Worm (Caenorhabditis elegans) whole organism, L2 larva: ENCODE results near the gene zak-1.

Experiments used
- F13H6.1 ChIP-seq: sonication (generic microtip); optimal IDR thresholded peaks from 2 replicates; lab custom pipeline; 2016; ENCODE audit warnings: missing genetic modification characterization, missing compliant biosample characterization
- R02D3.7 ChIP-seq: fragments of 150-350 bp; optimal IDR thresholded peaks from 2 replicates; lab custom pipeline; 2014; ENCODE audit warnings: missing biosample characterization, missing genetic modification characterization
- ZK546.5 ChIP-seq: sonication (generic microtip); optimal IDR thresholded peaks from 2 replicates; lab custom pipeline; 2017; ENCODE audit warnings: missing biosample characterization, missing genetic modification characterization
- alr-1 ChIP-seq: fragments of 150-350 bp; optimal IDR thresholded peaks from 2 replicates; lab custom pipeline; 2014; ENCODE audit warnings: missing biosample characterization, missing genetic modification characterization
- aly-2 ChIP-seq: fragments of 150-350 bp; optimal IDR thresholded peaks from 2 replicates; lab custom pipeline; 2014; ENCODE audit warnings: missing biosample characterization, missing genetic modification characterization
- ama-1 ChIP-seq: fragments of 150-350 bp; optimal IDR thresholded peaks from 2 replicates; lab custom pipeline; 2018; ENCODE audit warnings: inconsistent platforms
- blmp-1 ChIP-seq: sonication (generic microtip); optimal IDR thresholded peaks from 2 replicates; lab custom pipeline; 2017; ENCODE audit warnings: missing genetic modification characterization, mild to moderate bottlenecking, missing compliant biosample characterization, antibody characterized with exemption, moderate library complexity; ENCODE audit not compliant: insufficient read depth
- dmd-4 ChIP-seq: sonication (generic microtip); optimal IDR thresholded peaks from 2 replicates; lab custom pipeline; 2017; ENCODE audit warnings: missing biosample characterization, missing genetic modification characterization
- elt-1 ChIP-seq: fragments of 150-350 bp; optimal IDR thresholded peaks from 2 replicates; lab custom pipeline; 2014; ENCODE audit warnings: missing biosample characterization, missing genetic modification characterization
- fos-1 ChIP-seq: fragments of 150-350 bp; optimal IDR thresholded peaks from 2 replicates; lab custom pipeline; 2014; ENCODE audit warnings: missing biosample characterization, missing genetic modification characterization
- lin-11 ChIP-seq: fragments of 150-350 bp; sonication (generic microtip); optimal IDR thresholded peaks from 2 replicates; lab custom pipeline; 2014; ENCODE audit warnings: missing biosample characterization, missing genetic modification characterization, inconsistent platforms, mixed read lengths
- lin-13 ChIP-seq: fragments of 150-350 bp; optimal IDR thresholded peaks from 2 replicates; lab custom pipeline; 2014; ENCODE audit warnings: missing biosample characterization, missing genetic modification reagents, missing genetic modification characterization
- lin-39 ChIP-seq: fragments of 150-350 bp; optimal IDR thresholded peaks from 2 replicates; lab custom pipeline; 2014; ENCODE audit warnings: missing biosample characterization, missing genetic modification reagents, missing genetic modification characterization
- lsy-2 ChIP-seq, 2 experiments: fragments of 150-350 bp in 1 of 2; sonication (generic microtip) in 1 of 2; optimal IDR thresholded peaks; 2 replicates each; lab custom pipeline; 2014 to 2017; ENCODE audit warnings: missing biosample characterization in 2 of 2, missing genetic modification characterization in 2 of 2
- mab-5 ChIP-seq: fragments of 150-350 bp; optimal IDR thresholded peaks from 2 replicates; lab custom pipeline; 2014; ENCODE audit warnings: missing biosample characterization, missing genetic modification characterization
- mbf-1 ChIP-seq: sonication (generic microtip); optimal IDR thresholded peaks from 2 replicates; lab custom pipeline; 2017; ENCODE audit warnings: missing biosample characterization, missing genetic modification characterization
- mdl-1 ChIP-seq, 2 experiments: fragments of 150-350 bp in 1 of 2; sonication (generic microtip) in 1 of 2; optimal IDR thresholded peaks; 2 replicates each; lab custom pipeline; 2017; ENCODE audit warnings: missing biosample characterization in 2 of 2, missing genetic modification characterization in 2 of 2
- nhr-10 ChIP-seq: sonication (generic microtip); optimal IDR thresholded peaks from 2 replicates; lab custom pipeline; 2017; ENCODE audit warnings: missing biosample characterization, missing genetic modification characterization
- nhr-11 ChIP-seq: fragments of 150-350 bp; optimal IDR thresholded peaks from 2 replicates; lab custom pipeline; 2014; ENCODE audit warnings: missing biosample characterization, missing genetic modification characterization
- nhr-12 ChIP-seq: fragments of 150-350 bp; optimal IDR thresholded peaks from 2 replicates; lab custom pipeline; 2014; ENCODE audit warnings: missing biosample characterization, missing genetic modification characterization
- nhr-129 ChIP-seq: fragments of 150-350 bp; optimal IDR thresholded peaks from 2 replicates; lab custom pipeline; 2014; ENCODE audit warnings: missing biosample characterization, missing genetic modification characterization
- nhr-21 ChIP-seq: fragments of 150-350 bp; optimal IDR thresholded peaks from 2 replicates; lab custom pipeline; 2014; ENCODE audit warnings: missing biosample characterization, missing genetic modification characterization
- nhr-23 ChIP-seq: fragments of 150-350 bp; optimal IDR thresholded peaks from 2 replicates; lab custom pipeline; 2014; ENCODE audit warnings: missing biosample characterization, missing genetic modification reagents, missing genetic modification characterization
- nhr-25 ChIP-seq: fragments of 150-350 bp; sonication (generic microtip); optimal IDR thresholded peaks from 3 replicates; lab custom pipeline; 2014; ENCODE audit warnings: missing biosample characterization, missing genetic modification characterization
- nhr-6 ChIP-seq: fragments of 150-350 bp; optimal IDR thresholded peaks from 2 replicates; lab custom pipeline; 2014; ENCODE audit warnings: missing biosample characterization, missing genetic modification characterization
- nhr-77 ChIP-seq: fragments of 150-350 bp; optimal IDR thresholded peaks from 2 replicates; lab custom pipeline; 2014; ENCODE audit warnings: missing biosample characterization, missing genetic modification characterization
- peb-1 ChIP-seq: fragments of 150-350 bp; optimal IDR thresholded peaks from 2 replicates; lab custom pipeline; 2014; ENCODE audit warnings: missing biosample characterization, missing genetic modification characterization
- sem-4 ChIP-seq: fragments of 150-350 bp; optimal IDR thresholded peaks from 2 replicates; lab custom pipeline; 2014; ENCODE audit warnings: missing biosample characterization, missing genetic modification reagents, missing genetic modification characterization
- skn-1 ChIP-seq: sonication (generic microtip); optimal IDR thresholded peaks from 2 replicates; lab custom pipeline; 2017; ENCODE audit warnings: missing biosample characterization, missing genetic modification characterization
- unc-39 ChIP-seq: fragments of 150-350 bp; optimal IDR thresholded peaks from 2 replicates; lab custom pipeline; 2014; ENCODE audit warnings: missing biosample characterization, missing genetic modification characterization
- unc-55 ChIP-seq: fragments of 150-350 bp; sonication (generic microtip); optimal IDR thresholded peaks from 3 replicates; lab custom pipeline; 2014; ENCODE audit warnings: missing biosample characterization, missing genetic modification reagents, missing genetic modification characterization
- ztf-1 ChIP-seq: fragments of 200-800 bp; sonication (Bioruptor generic); conservative IDR thresholded peaks from 2 replicates; pipeline ENCODE4 v1.3.6; 2022; ENCODE audit warnings: missing genetic modification characterization, missing compliant biosample characterization
- ztf-11 ChIP-seq: sonication (generic microtip); optimal IDR thresholded peaks from 2 replicates; lab custom pipeline; 2017; ENCODE audit warnings: missing biosample characterization, missing genetic modification characterization
- ztf-4 ChIP-seq: fragments of 150-350 bp; optimal IDR thresholded peaks from 2 replicates; lab custom pipeline; 2014; ENCODE audit warnings: missing biosample characterization, missing genetic modification characterization

Gene zak-1

DNA sequence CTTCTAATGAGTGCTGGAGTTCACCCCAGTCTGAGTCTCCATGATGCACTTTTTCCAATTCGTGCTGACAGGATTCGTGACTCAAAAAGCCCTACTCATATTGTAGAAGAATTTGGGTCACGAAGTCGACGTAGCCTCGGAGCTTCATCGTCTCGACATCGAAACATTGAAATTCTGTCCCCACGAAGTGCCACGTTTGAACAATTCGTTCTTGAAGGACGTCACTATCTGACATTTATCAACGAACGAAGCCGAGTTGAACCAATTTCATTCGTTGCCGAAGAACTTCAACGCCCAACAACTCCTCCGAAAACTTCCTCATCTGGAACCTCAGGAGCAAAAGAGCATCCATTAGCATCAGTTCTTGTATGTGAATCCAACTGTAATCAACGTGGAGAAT, 17.5 kb downstream of the zak-1 start:
- TF ChIP-seq ama-1 (no peak), mbf-1 (no peak), lin-11 (no peak), nhr-11 (no peak), F13H6.1 (no peak), nhr-77 (tag; lab: Kevin White, UChicago) (no peak), nhr-25 (tag; lab: Kevin White, UChicago) (no peak), nhr-129 (tag; lab: Kevin White, UChicago) (no peak), unc-39 (tag; lab: Kevin White, UChicago) (no peak), nhr-12 (tag; lab: Kevin White, UChicago) (no peak), sem-4 (tag; lab: Kevin White, UChicago) (no peak), nhr-6 (no peak), lsy-2 (tag; optimal IDR thresholded peaks at IDR 0.05; lab: Kevin White, UChicago) (no peak), lin-39 (tag; lab: Kevin White, UChicago) (no peak), nhr-21 (tag; lab: Kevin White, UChicago) (no peak), nhr-23 (tag; lab: Kevin White, UChicago) (no peak), mdl-1 (tag; optimal IDR thresholded peaks at IDR 0.05; lab: Kevin White, UChicago) (no peak)

- no peak for TF ChIP-seq lsy-2 (tag; optimal IDR thresholded peaks at IDR 0.05; lab: Kevin White, UChicago)
Observed at ce11 chrIII:6837320-6837719, 19.3 kb downstream of the zak-1 start.

ce11 chrIII:6831312-6831711, 25.3 kb downstream of the zak-1 start:
- TF ChIP-seq mdl-1 (tag; optimal IDR thresholded peaks at IDR 0.05; lab: Kevin White, UChicago) (no peak), fos-1 (tag; lab: Kevin White, UChicago) (no peak), ama-1 (no peak), nhr-10 (no peak), elt-1 (no peak), blmp-1 (tag; lab: Kevin White, UChicago) (no peak), lsy-2 (tag; optimal IDR thresholded peaks at IDR 0.05; lab: Kevin White, UChicago) (no peak), F13H6.1 (no peak)

DNA sequence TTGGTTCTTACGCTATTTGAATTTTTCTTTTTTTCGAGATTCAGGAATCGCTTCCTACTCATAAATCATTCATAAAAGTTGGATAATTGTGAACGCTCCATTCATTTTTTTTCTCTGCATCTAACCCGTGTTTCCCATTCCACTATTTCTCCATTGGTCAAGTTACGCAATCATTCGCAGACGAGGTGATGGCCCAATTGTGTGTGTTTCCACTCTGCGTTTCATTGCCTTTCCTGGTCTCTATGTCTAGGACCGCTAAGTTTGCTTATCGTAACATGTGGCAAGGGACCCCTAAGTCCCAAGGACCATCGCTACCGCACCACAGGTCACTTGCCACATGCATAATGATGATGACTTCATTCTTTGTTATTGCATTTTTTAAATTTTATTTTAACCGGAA, 30.5 kb downstream of the zak-1 start:
- TF ChIP-seq peb-1 (no peak), nhr-25 (tag; lab: Kevin White, UChicago) (no peak), nhr-23 (tag; lab: Kevin White, UChicago) (no peak), lsy-2 (tag; optimal IDR thresholded peaks at IDR 0.05; lab: Kevin White, UChicago) (no peak), mab-5 (tag; lab: Kevin White, UChicago) (no peak), ztf-11 (tag; lab: Kevin White, UChicago) (no peak), dmd-4 (tag; lab: Kevin White, UChicago) (no peak), ZK546.5 (tag; lab: Kevin White, UChicago) (no peak)

ce11 chrIII:6822790-6823189, 33.8 kb downstream of the zak-1 start:
- TF ChIP-seq sem-4 (tag; lab: Kevin White, UChicago) (no peak), blmp-1 (tag; lab: Kevin White, UChicago) (no peak), lin-39 (tag; lab: Kevin White, UChicago) (no peak), ztf-4 (tag; lab: Kevin White, UChicago) (no peak), unc-55 (GFP tag; lab: Kevin White, UChicago) (no peak), elt-1 (no peak), lin-13 (no peak), nhr-10 (no peak), peb-1 (no peak), alr-1 (tag; lab: Kevin White, UChicago) (no peak), ama-1 (no peak), R02D3.7 (tag; lab: Kevin White, UChicago) (no peak), mdl-1 (tag; optimal IDR thresholded peaks at IDR 0.05; lab: Kevin White, UChicago) (no peak)

DNA sequence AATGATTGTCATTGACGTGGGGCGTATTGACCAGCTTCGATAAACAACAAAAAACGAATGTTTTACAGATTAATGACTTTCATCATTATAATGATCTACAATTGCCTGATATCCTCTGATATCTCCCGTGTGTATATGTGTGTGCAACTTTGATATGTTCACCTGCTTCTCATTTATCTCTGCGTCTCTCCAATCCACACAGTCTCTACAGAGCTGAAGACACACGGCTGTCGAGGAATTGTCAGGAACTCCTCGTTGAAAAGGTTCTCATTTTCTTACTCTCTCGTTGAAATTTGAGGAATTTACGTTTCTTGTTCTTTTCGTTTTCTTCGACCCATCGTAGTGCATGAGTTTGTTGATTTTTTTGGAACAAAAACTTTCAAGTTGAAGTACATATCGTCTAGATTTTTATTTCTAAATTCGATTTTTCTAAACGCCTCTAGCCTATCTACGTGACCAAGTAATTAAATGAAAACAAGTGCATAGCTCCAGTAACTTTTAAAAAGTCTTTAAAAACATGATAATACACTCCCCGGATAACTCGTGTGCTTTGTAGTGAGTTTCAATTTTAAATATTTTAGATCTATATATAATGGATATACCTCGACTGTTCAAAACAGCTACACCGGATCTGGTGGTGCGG, 36.1 kb downstream of the zak-1 start, which contains the start of gene ten-1:
TSS of gene ten-1 (plus strand) at position 593 of the 643 bp plus-strand sequence.
- TF ChIP-seq nhr-25 (tag; lab: Kevin White, UChicago) (no peak), nhr-77 (tag; lab: Kevin White, UChicago) (no peak), unc-55 (GFP tag; lab: Kevin White, UChicago) (no peak), aly-2 (tag; lab: Kevin White, UChicago) (no peak), mbf-1 (no peak), F13H6.1 (peak; percentile 33), ztf-1 (no peak), ztf-11 (tag; lab: Kevin White, UChicago) (no peak), skn-1 (tag; lab: Kevin White, UChicago) (no peak), blmp-1 (tag; lab: Kevin White, UChicago) (no peak), dmd-4 (tag; lab: Kevin White, UChicago) (no peak), lin-39 (tag; lab: Kevin White, UChicago) (no peak), lsy-2 (tag; optimal IDR thresholded peaks at IDR 0.05; lab: Kevin White, UChicago) (peak in 1 of 2 experiments; percentile 45), ztf-4 (tag; lab: Kevin White, UChicago) (peak; percentile 44)
